Worm (Caenorhabditis elegans) whole organism, L2 larva: ENCODE data around the gene hsp-4.

Experiments used
- F13H6.1 ChIP-seq: sonication (generic microtip); optimal IDR thresholded peaks from 2 replicates; lab custom pipeline; 2016; ENCODE audit warnings: missing genetic modification characterization, missing compliant biosample characterization
- blmp-1 ChIP-seq: sonication (generic microtip); optimal IDR thresholded peaks from 2 replicates; lab custom pipeline; 2017; ENCODE audit warnings: missing genetic modification characterization, mild to moderate bottlenecking, missing compliant biosample characterization, antibody characterized with exemption, moderate library complexity; ENCODE audit not compliant: insufficient read depth
- crh-2 ChIP-seq: sonication (generic microtip); optimal IDR thresholded peaks from 2 replicates; lab custom pipeline; 2017; ENCODE audit warnings: missing biosample characterization, missing genetic modification characterization
- elt-3 ChIP-seq: sonication (generic microtip); optimal IDR thresholded peaks from 2 replicates; lab custom pipeline; 2017; ENCODE audit warnings: missing biosample characterization, missing genetic modification characterization
- fos-1 ChIP-seq: fragments of 150-350 bp; optimal IDR thresholded peaks from 2 replicates; lab custom pipeline; 2014; ENCODE audit warnings: missing biosample characterization, missing genetic modification characterization
- lsy-2 ChIP-seq, 2 experiments: fragments of 150-350 bp in 1 of 2; sonication (generic microtip) in 1 of 2; optimal IDR thresholded peaks; 2 replicates each; lab custom pipeline; 2014 to 2017; ENCODE audit warnings: missing biosample characterization in 2 of 2, missing genetic modification characterization in 2 of 2
- nhr-10 ChIP-seq: sonication (generic microtip); optimal IDR thresholded peaks from 2 replicates; lab custom pipeline; 2017; ENCODE audit warnings: missing biosample characterization, missing genetic modification characterization
- ztf-11 ChIP-seq: sonication (generic microtip); optimal IDR thresholded peaks from 2 replicates; lab custom pipeline; 2017; ENCODE audit warnings: missing biosample characterization, missing genetic modification characterization

DNA sequence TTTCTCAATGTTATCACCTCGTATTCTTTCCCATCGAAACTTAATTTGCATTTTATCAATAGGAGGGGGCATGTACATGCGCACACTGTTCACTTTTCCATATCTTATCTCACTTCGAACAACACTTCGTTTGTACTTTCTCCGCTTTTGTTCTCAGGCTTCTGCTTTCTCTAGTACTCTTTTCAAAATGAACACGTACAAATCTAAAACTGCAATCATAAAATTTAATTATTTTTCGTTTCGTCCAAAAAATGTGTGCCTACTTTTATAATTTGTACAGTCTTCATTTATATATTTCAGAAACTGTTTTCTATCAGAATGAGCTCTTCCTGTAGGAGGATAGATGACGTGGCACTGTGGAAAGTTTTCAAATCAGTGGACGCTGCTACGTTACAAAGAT, 46.3 kb upstream of the hsp-4 start, which contains the start of gene C07D10.1:
- TF ChIP-seq crh-2 (tag; lab: Kevin White, UChicago) (no peak), lsy-2 (tag; optimal IDR thresholded peaks at IDR 0.05; lab: Kevin White, UChicago) (no peak), elt-3 (tag; lab: Kevin White, UChicago) (no peak), blmp-1 (tag; lab: Kevin White, UChicago) (no peak), nhr-10 (tag; lab: Kevin White, UChicago) (no peak), F13H6.1 (tag; lab: Kevin White, UChicago) (no peak), ztf-11 (tag; lab: Kevin White, UChicago) (no peak), fos-1 (tag; lab: Kevin White, UChicago) (no peak)
